Worm (Caenorhabditis elegans) whole organism, young adult: Measurements from ENCODE around the gene rpac-40.

Experiments used
- B0261.1 ChIP-seq: sonication (generic microtip); optimal IDR thresholded peaks from 2 replicates; lab custom pipeline; 2016; ENCODE audit warnings: mild to moderate bottlenecking, missing genetic modification characterization, moderate library complexity, missing compliant biosample characterization
- F39B2.1 ChIP-seq: fragments of 200-800 bp; sonication (Bioruptor generic); IDR thresholded peaks from 2 replicates; pipeline ENCODE4 v1.3.6; 2022; ENCODE audit warnings: missing genetic modification reagents, missing genetic modification characterization, missing compliant biosample characterization
- K11D2.4 ChIP-seq: fragments of 200-800 bp; sonication (Bioruptor generic); IDR thresholded peaks from 2 replicates; pipeline ENCODE4 v1.3.6; 2022; ENCODE audit warnings: missing genetic modification reagents, missing genetic modification characterization, missing compliant biosample characterization
- Y53G8AR.9 ChIP-seq: fragments of 200-800 bp; sonication (Bioruptor generic); conservative IDR thresholded peaks from 2 replicates; pipeline ENCODE4 v1.3.6; 2022; ENCODE audit warnings: missing genetic modification reagents, missing genetic modification characterization, missing compliant biosample characterization
- Y79H2A.3 ChIP-seq: fragments of 200-800 bp; sonication (Bioruptor generic); conservative IDR thresholded peaks from 2 replicates; pipeline ENCODE4 v1.3.6; 2022; ENCODE audit warnings: missing genetic modification reagents, missing genetic modification characterization, missing compliant biosample characterization
- ama-1 ChIP-seq, 3 experiments: fragments of 150-350 bp in 1 of 3; sonication (generic microtip) in 2 of 3; optimal IDR thresholded peaks; 2 replicates each; lab custom pipeline; 2014 to 2018; ENCODE audit warnings: missing biosample characterization in 2 of 3, missing genetic modification characterization in 2 of 3, missing genetic modification reagents in 2 of 3
- athp-1 ChIP-seq: sonication (generic microtip); optimal IDR thresholded peaks from 2 replicates; lab custom pipeline; 2017; ENCODE audit warnings: mild to moderate bottlenecking, missing genetic modification characterization, missing compliant biosample characterization
- chd-7 ChIP-seq: sonication (generic microtip); optimal IDR thresholded peaks from 2 replicates; lab custom pipeline; 2016; ENCODE audit warnings: mild to moderate bottlenecking, missing genetic modification characterization, moderate library complexity, missing compliant biosample characterization
- lag-1 ChIP-seq: fragments of 200-800 bp; sonication (Bioruptor generic); IDR thresholded peaks from 2 replicates; pipeline ENCODE4 v1.3.6; 2022; ENCODE audit warnings: missing genetic modification reagents, missing genetic modification characterization, missing compliant biosample characterization
- tbx-9 ChIP-seq: sonication (generic microtip); optimal IDR thresholded peaks from 2 replicates; lab custom pipeline; 2016; ENCODE audit warnings: borderline replicate concordance, missing genetic modification characterization, inconsistent platforms, missing compliant biosample characterization
- unc-62 ChIP-seq: fragments of 150-350 bp; optimal IDR thresholded peaks from 2 replicates; lab custom pipeline; 2014; ENCODE audit warnings: missing biosample characterization, missing genetic modification reagents, missing genetic modification characterization

- TF ChIP-seq F39B2.1 (GFP tag; lab: Robert Waterston, UW) (no peak), ama-1 (optimal IDR thresholded peaks at IDR 0.05; lab: Kevin White, UChicago) (no peak), ama-1 (GFP tag; optimal IDR thresholded peaks at IDR 0.05; lab: Kevin White, UChicago) (no peak), lag-1 (GFP tag; lab: Robert Waterston, UW) (no peak), Y79H2A.3 (GFP tag; lab: Robert Waterston, UW) (no peak), tbx-9 (tag; lab: Kevin White, UChicago) (no peak), K11D2.4 (GFP tag; lab: Robert Waterston, UW) (no peak), Y53G8AR.9 (GFP tag; lab: Robert Waterston, UW) (no peak; the same call in 1 of the 2 replicates), chd-7 (tag; lab: Kevin White, UChicago) (no peak), B0261.1 (no peak), athp-1 (tag; lab: Kevin White, UChicago) (no peak), unc-62 (GFP tag; lab: Kevin White, UChicago) (no peak)
Measured at ce11 chrV:4189618-4190017, 9.7 kb upstream of the rpac-40 start.
